Fruit fly (Drosophila melanogaster) whole organism, prepupa: Measurements from ENCODE around the gene to.
A peak's percentile ranks its signal among the peaks of the same experiment; 100 is the strongest.

Source experiments
- Blimp-1 ChIP-seq: fragments of 200-800 bp; sonication (Bioruptor generic); optimal IDR thresholded peaks from 3 replicates; lab custom pipeline; 2017; ENCODE audit warnings: missing biosample characterization, missing genetic modification characterization, mild to moderate bottlenecking, moderate library complexity, missing genetic modification reagents
- CG11294 ChIP-seq: fragments of 200-800 bp; sonication (Bioruptor generic); IDR thresholded peaks from 2 replicates; pipeline ENCODE4 v1.3.6; 2022; ENCODE audit warnings: missing biosample characterization, missing genetic modification characterization
- CG11902 ChIP-seq: fragments of 200-800 bp; sonication (Bioruptor generic); optimal IDR thresholded peaks from 3 replicates; lab custom pipeline; 2016; ENCODE audit warnings: missing biosample characterization, missing genetic modification characterization
- CG15336 ChIP-seq: fragments of 200-800 bp; sonication (Bioruptor generic); IDR thresholded peaks from 2 replicates; pipeline ENCODE4 v1.3.6; 2022; ENCODE audit warnings: missing biosample characterization, missing genetic modification characterization
- CG1621 ChIP-seq: fragments of 200-800 bp; sonication (Bioruptor generic); optimal IDR thresholded peaks from 3 replicates; lab custom pipeline; 2018; ENCODE audit warnings: missing biosample characterization, mild to moderate bottlenecking, missing genetic modification characterization
- CG16779 ChIP-seq: fragments of 200-800 bp; sonication (Bioruptor generic); optimal IDR thresholded peaks from 3 replicates; lab custom pipeline; 2017; ENCODE audit warnings: missing biosample characterization, mild to moderate bottlenecking, missing genetic modification characterization
- CG3032 ChIP-seq: fragments of 200-800 bp; optimal IDR thresholded peaks from 2 replicates; lab custom pipeline; 2019; ENCODE audit warnings: missing biosample characterization, mild to moderate bottlenecking, missing genetic modification characterization, moderate library complexity
- CG31627 ChIP-seq: fragments of 200-800 bp; sonication (Bioruptor generic); optimal IDR thresholded peaks from 3 replicates; lab custom pipeline; 2016; ENCODE audit warnings: missing biosample characterization, missing genetic modification characterization
- CG3919 ChIP-seq: fragments of 200-800 bp; sonication (Bioruptor generic); optimal IDR thresholded peaks from 3 replicates; lab custom pipeline; 2016; ENCODE audit warnings: missing biosample characterization, missing genetic modification characterization
- CG4318 ChIP-seq: fragments of 200-800 bp; sonication (Bioruptor generic); optimal IDR thresholded peaks from 3 replicates; lab custom pipeline; 2017; ENCODE audit warnings: missing biosample characterization, mild to moderate bottlenecking, missing genetic modification characterization
- CG6163 ChIP-seq: fragments of 200-800 bp; sonication (Bioruptor generic); IDR thresholded peaks from 3 replicates; pipeline ENCODE4 v1.3.6; 2022; ENCODE audit warnings: missing biosample characterization, missing genetic modification characterization
- CG6792 ChIP-seq: fragments of 200-800 bp; sonication (Bioruptor generic); optimal IDR thresholded peaks from 3 replicates; lab custom pipeline; 2016; ENCODE audit warnings: missing biosample characterization, missing genetic modification characterization
- CG6808 ChIP-seq: fragments of 200-800 bp; sonication (Bioruptor generic); optimal IDR thresholded peaks from 3 replicates; lab custom pipeline; 2017; ENCODE audit warnings: missing biosample characterization, missing genetic modification characterization, mild to moderate bottlenecking, moderate library complexity, missing genetic modification reagents
- CG6854 ChIP-seq: fragments of 200-800 bp; sonication (Bioruptor generic); optimal IDR thresholded peaks from 2 replicates; lab custom pipeline; 2017; ENCODE audit warnings: missing biosample characterization, mild to moderate bottlenecking, missing genetic modification characterization
- CG8119 ChIP-seq: fragments of 200-800 bp; sonication (Bioruptor generic); IDR thresholded peaks from 3 replicates; pipeline ENCODE4 v1.3.6; 2022; ENCODE audit warnings: missing biosample characterization, missing genetic modification characterization
- CG8319 ChIP-seq: fragments of 200-800 bp; sonication (Bioruptor generic); optimal IDR thresholded peaks from 3 replicates; lab custom pipeline; 2016; ENCODE audit warnings: missing biosample characterization, missing genetic modification characterization
- CG8632 ChIP-seq: fragments of 200-800 bp; sonication (Bioruptor generic); optimal IDR thresholded peaks from 3 replicates; lab custom pipeline; 2016; ENCODE audit warnings: missing biosample characterization, missing genetic modification characterization
- CG9139 ChIP-seq: fragments of 200-800 bp; sonication (Bioruptor generic); optimal IDR thresholded peaks from 3 replicates; lab custom pipeline; 2017; ENCODE audit warnings: missing biosample characterization, mild to moderate bottlenecking, missing genetic modification characterization
- Eip75B ChIP-seq: fragments of 200-800 bp; sonication (Bioruptor generic); optimal IDR thresholded peaks from 3 replicates; lab custom pipeline; 2016; ENCODE audit warnings: missing biosample characterization, missing genetic modification characterization
- Eip78C ChIP-seq: fragments of 200-800 bp; sonication (Bioruptor generic); peaks from one replicate; lab custom pipeline; 2016; ENCODE audit warnings: missing biosample characterization, missing genetic modification characterization
- Ets21C ChIP-seq: fragments of 200-800 bp; sonication (Bioruptor generic); optimal IDR thresholded peaks from 3 replicates; lab custom pipeline; 2016; ENCODE audit warnings: missing biosample characterization, missing genetic modification characterization
- Ets96B ChIP-seq: fragments of 200-800 bp; optimal IDR thresholded peaks from 2 replicates; lab custom pipeline; 2019; ENCODE audit warnings: missing biosample characterization, mild to moderate bottlenecking, missing genetic modification characterization, moderate library complexity
- Gug ChIP-seq: fragments of 200-800 bp; sonication (Bioruptor generic); IDR thresholded peaks from 2 replicates; pipeline ENCODE4 v1.3.6; 2022; ENCODE audit warnings: missing biosample characterization, missing genetic modification characterization
- Hr4 ChIP-seq: fragments of 200-800 bp; sonication (Bioruptor generic); optimal IDR thresholded peaks from 3 replicates; lab custom pipeline; 2016; ENCODE audit warnings: missing biosample characterization, missing genetic modification characterization
- Lpt ChIP-seq: fragments of 200-800 bp; sonication (Bioruptor generic); optimal IDR thresholded peaks from 3 replicates; lab custom pipeline; 2016; ENCODE audit warnings: missing biosample characterization, missing genetic modification characterization
- Met ChIP-seq: fragments of 200-800 bp; sonication (Bioruptor generic); optimal IDR thresholded peaks from 3 replicates; lab custom pipeline; 2016; ENCODE audit warnings: missing biosample characterization, missing genetic modification characterization
- OdsH ChIP-seq: fragments of 200-800 bp; sonication (Bioruptor generic); optimal IDR thresholded peaks from 3 replicates; lab custom pipeline; 2016; ENCODE audit warnings: missing biosample characterization, missing genetic modification characterization
- Sox14 ChIP-seq: fragments of 200-800 bp; sonication (Bioruptor generic); optimal IDR thresholded peaks from 3 replicates; lab custom pipeline; 2016; ENCODE audit warnings: missing biosample characterization, missing genetic modification characterization
- achi ChIP-seq: fragments of 200-800 bp; sonication (Bioruptor generic); optimal IDR thresholded peaks from 3 replicates; lab custom pipeline; 2016; ENCODE audit warnings: missing biosample characterization, missing genetic modification characterization
- acj6 ChIP-seq: fragments of 200-800 bp; sonication (Bioruptor generic); optimal IDR thresholded peaks from 3 replicates; lab custom pipeline; 2016; ENCODE audit warnings: missing biosample characterization, missing genetic modification characterization
- cyc ChIP-seq: fragments of 200-800 bp; sonication (Bioruptor generic); optimal IDR thresholded peaks from 3 replicates; lab custom pipeline; 2016; ENCODE audit warnings: missing biosample characterization, missing genetic modification characterization
- dac ChIP-seq: fragments of 200-800 bp; sonication (Bioruptor generic); optimal IDR thresholded peaks from 2 replicates; lab custom pipeline; 2017; ENCODE audit warnings: missing biosample characterization, mild to moderate bottlenecking, missing genetic modification characterization
- dsx ChIP-seq: fragments of 200-800 bp; optimal IDR thresholded peaks from 3 replicates; lab custom pipeline; 2019; ENCODE audit warnings: missing biosample characterization, mild to moderate bottlenecking, missing genetic modification characterization, moderate library complexity; ENCODE audit not compliant: poor library complexity, severe bottlenecking
- esn ChIP-seq: fragments of 200-800 bp; sonication (Bioruptor generic); optimal IDR thresholded peaks from 2 replicates; lab custom pipeline; 2016; ENCODE audit warnings: missing biosample characterization, mild to moderate bottlenecking, missing genetic modification characterization, moderate library complexity
- fd59A ChIP-seq: fragments of 200-800 bp; sonication (Bioruptor generic); optimal IDR thresholded peaks from 2 replicates; lab custom pipeline; 2017; ENCODE audit warnings: missing biosample characterization, mild to moderate bottlenecking, missing genetic modification characterization, missing genetic modification reagents
- fd85E ChIP-seq: fragments of 200-800 bp; sonication (Bioruptor generic); optimal IDR thresholded peaks from 3 replicates; lab custom pipeline; 2016; ENCODE audit warnings: missing biosample characterization, missing genetic modification characterization
- fkh ChIP-seq: fragments of 200-800 bp; sonication (Bioruptor generic); optimal IDR thresholded peaks from 3 replicates; lab custom pipeline; 2017; ENCODE audit warnings: missing biosample characterization, mild to moderate bottlenecking, missing genetic modification characterization, moderate library complexity
- lz ChIP-seq: fragments of 200-800 bp; sonication (Bioruptor generic); optimal IDR thresholded peaks from 3 replicates; lab custom pipeline; 2016; ENCODE audit warnings: missing biosample characterization, missing genetic modification characterization
- net ChIP-seq: fragments of 200-800 bp; sonication (Bioruptor generic); optimal IDR thresholded peaks from 3 replicates; lab custom pipeline; 2016; ENCODE audit warnings: missing biosample characterization, missing genetic modification characterization
- ss ChIP-seq, 2 experiments: fragments of 200-800 bp; sonication (Bioruptor generic); optimal IDR thresholded peaks; 2 replicates in 1 of 2; 3 replicates in 1 of 2; lab custom pipeline; 2017 to 2018; ENCODE audit warnings: mild to moderate bottlenecking in 2 of 2, missing biosample characterization in 2 of 2, missing genetic modification characterization in 2 of 2, moderate library complexity in 1 of 2
- svp ChIP-seq: fragments of 200-800 bp; sonication (Bioruptor generic); peaks from one replicate; lab custom pipeline; 2016; ENCODE audit warnings: missing biosample characterization, missing genetic modification characterization
- topi ChIP-seq: fragments of 200-800 bp; sonication (Bioruptor generic); optimal IDR thresholded peaks from 3 replicates; lab custom pipeline; 2016; ENCODE audit warnings: missing biosample characterization, missing genetic modification characterization
- vri ChIP-seq: fragments of 200-800 bp; sonication (Bioruptor generic); optimal IDR thresholded peaks from 3 replicates; lab custom pipeline; 2016; ENCODE audit warnings: missing biosample characterization, mild to moderate bottlenecking, missing genetic modification characterization

The to gene

DNA sequence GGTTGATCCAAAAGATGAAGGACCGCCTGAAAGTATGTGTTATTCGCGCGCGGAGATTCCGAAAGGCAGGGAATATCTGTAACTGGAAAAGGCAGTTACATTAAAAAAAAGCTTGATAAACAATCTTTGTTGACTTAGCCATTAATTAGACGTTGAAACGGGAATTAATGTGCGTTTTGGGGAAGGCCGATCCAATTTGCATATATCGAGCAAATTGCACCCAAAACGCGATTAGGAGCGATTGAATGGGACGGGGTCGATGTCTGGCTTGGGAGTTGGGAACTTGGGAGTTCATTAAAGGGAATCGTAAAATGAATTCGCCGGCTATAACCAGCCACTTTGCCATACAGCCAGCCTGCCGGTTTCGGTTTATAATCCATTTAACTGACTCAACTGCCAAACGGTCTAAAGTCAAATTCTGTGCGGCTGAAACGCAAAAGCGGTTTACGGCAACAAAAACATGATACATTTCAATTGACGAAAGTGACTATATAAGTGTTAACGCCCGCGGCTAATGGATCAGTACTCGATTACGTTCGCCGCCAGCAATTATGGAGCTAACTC is 1.6 kb downstream of the to start, which contains the start of gene CG11854:
Gene CG11854 (plus strand): TSS at position 514 of the 564 bp plus-strand sequence.
- TF ChIP-seq Eip75B: no peak
- TF ChIP-seq CG3032 (tag; lab: Kevin White, UChicago): no peak
- no peak for TF ChIP-seq esn (GFP tag; lab: Kevin White, UChicago)
- no peak for TF ChIP-seq CG8319 (GFP tag; lab: Kevin White, UChicago)
- TF ChIP-seq fd59A (GFP tag; lab: Kevin White, UChicago): no peak
- no peak for TF ChIP-seq vri (GFP tag; lab: Kevin White, UChicago)
- TF ChIP-seq CG6808 (GFP tag; lab: Kevin White, UChicago): no peak
- no peak for TF ChIP-seq Ets21C (GFP tag; lab: Kevin White, UChicago)
- TF ChIP-seq fd85E (GFP tag; lab: Kevin White, UChicago): no peak
- TF ChIP-seq ss (GFP tag; optimal IDR thresholded peaks at IDR 0.05; lab: Kevin White, UChicago): no peak
- TF ChIP-seq Met (GFP tag; lab: Kevin White, UChicago): no peak
- no peak for TF ChIP-seq net
- no peak for TF ChIP-seq cyc (GFP tag; lab: Kevin White, UChicago)
- TF ChIP-seq CG11294: no peak
- TF ChIP-seq, all 60 proteins: peak for 0

DNA sequence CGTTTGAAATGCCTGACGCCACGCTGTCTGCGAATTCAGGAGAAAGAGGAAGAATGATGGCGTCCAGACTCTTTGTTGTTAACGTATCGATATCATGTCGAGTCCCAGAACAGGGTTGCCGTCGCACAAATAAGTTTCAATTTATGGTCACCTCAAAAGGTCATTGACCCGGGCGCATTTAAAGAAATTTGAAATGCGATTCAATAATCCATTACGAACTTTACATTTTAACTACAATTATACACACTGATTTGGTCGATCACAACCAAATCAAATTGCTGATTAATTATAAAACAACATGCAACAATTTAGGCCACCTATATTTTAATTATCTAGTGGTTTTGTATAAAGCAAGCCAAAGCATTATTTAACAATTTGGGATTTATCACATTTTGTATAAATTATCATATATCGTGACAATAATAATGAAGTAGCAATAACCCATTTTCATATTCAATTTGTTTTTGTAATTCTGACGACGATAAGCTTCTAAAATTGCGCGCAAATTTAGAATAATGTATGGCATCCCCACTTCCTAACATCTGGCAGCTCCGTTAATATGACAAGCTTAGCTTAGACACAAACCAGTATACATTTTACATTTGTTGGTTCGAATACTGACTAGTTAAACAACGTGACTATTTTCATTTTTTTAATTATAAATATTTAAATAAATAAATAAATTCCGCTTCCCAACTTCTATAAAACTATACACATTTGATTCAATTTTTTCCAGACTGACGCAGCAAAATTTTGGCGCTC is 5.3 kb downstream of the to start, which contains the start of gene bam:
Gene bam (minus strand): TSS at position 58 of the 762 bp plus-strand sequence.
- TF ChIP-seq Ets96B (tag; lab: Kevin White, UChicago) (no peak), fkh (peak; percentile 11), CG31627 (GFP tag; lab: Kevin White, UChicago) (no peak), CG8119 (GFP tag; lab: Robert Waterston, UW) (no peak), svp (GFP tag; lab: Kevin White, UChicago) (peak; percentile 75), Gug (GFP tag; lab: Robert Waterston, UW) (no peak)

DNA sequence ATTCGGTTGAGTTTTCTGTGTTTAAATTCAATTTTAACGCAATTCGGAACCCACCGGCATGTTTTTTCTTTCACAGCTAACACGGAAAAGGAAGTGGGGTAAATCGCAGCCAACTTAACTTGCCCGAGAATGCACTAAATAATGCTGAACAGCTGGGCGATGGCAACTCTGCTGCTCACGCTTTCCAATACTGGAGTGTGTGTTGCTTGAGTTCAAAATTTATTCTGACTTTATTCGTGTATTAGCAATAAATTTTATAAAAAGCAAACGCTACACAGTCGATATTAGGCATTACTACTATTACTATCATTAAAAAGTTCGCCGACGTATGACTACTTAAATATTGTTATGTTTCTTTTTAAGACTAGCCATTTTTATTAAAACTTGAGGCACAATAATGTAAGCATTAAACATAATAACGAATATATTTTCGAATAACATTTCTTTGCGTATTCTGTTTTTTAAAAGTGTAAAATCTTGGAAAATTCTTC is 7.4 kb downstream of the to start, which contains the start of the genes RpS27 and Nup37:
Gene RpS27 (minus strand): TSS at position 136 of the 491 bp plus-strand sequence.
Gene Nup37 (plus strand): TSS at position 280 of the 491 bp plus-strand sequence.
- peak; percentile 90 for TF ChIP-seq Blimp-1 (GFP tag; lab: Kevin White, UChicago)
- TF ChIP-seq fd85E (GFP tag; lab: Kevin White, UChicago): peak; percentile 89
- no peak for TF ChIP-seq CG4318
- TF ChIP-seq lz: peak; percentile 98
- peak; percentile 91 for TF ChIP-seq Sox14 (GFP tag; lab: Kevin White, UChicago)
- TF ChIP-seq net: peak; percentile 96
- TF ChIP-seq ss (GFP tag; optimal IDR thresholded peaks at IDR 0.05; lab: Kevin White, UChicago): peak; percentile 85 to 93
- peak; percentile 96 for TF ChIP-seq CG6163 (GFP tag; lab: Robert Waterston, UW)
- peak; percentile 70 for TF ChIP-seq Ets96B (tag; lab: Kevin White, UChicago)
- peak; percentile 89 for TF ChIP-seq CG8632
- peak; percentile 74 for TF ChIP-seq dsx (GFP tag; lab: Kevin White, UChicago)
- TF ChIP-seq CG3032 (tag; lab: Kevin White, UChicago): peak; percentile 88
- TF ChIP-seq CG31627 (GFP tag; lab: Kevin White, UChicago): peak; percentile 97
- TF ChIP-seq CG1621 (tag; lab: Kevin White, UChicago): peak; percentile 90
- peak; percentile 95 for TF ChIP-seq CG8319 (GFP tag; lab: Kevin White, UChicago)
- TF ChIP-seq Eip78C (GFP tag; lab: Kevin White, UChicago): peak; percentile 97
- peak; percentile 94 for TF ChIP-seq CG16779 (tag; lab: Kevin White, UChicago)
- TF ChIP-seq acj6: peak; percentile 92
- peak; percentile 91 for TF ChIP-seq CG6792 (GFP tag; lab: Kevin White, UChicago)
- TF ChIP-seq dac (GFP tag; lab: Kevin White, UChicago): peak; percentile 91
- TF ChIP-seq svp (GFP tag; lab: Kevin White, UChicago): no peak
- no peak for TF ChIP-seq Hr4
- peak; percentile 96 for TF ChIP-seq Eip75B
- TF ChIP-seq fd59A (GFP tag; lab: Kevin White, UChicago): peak; percentile 90
- TF ChIP-seq CG6854 (GFP tag; lab: Kevin White, UChicago): peak; percentile 98
- TF ChIP-seq CG6808 (GFP tag; lab: Kevin White, UChicago): peak; percentile 90
- peak; percentile 92 for TF ChIP-seq OdsH (GFP tag; lab: Kevin White, UChicago)
- TF ChIP-seq achi (GFP tag; lab: Kevin White, UChicago): peak; percentile 93
- no peak for TF ChIP-seq Lpt (GFP tag; lab: Kevin White, UChicago)
- TF ChIP-seq CG15336 (GFP tag; lab: Robert Waterston, UW): 0 out of 2 replicates have a peak, but pooled peaks have one; percentile 24
- peak; percentile 98 for TF ChIP-seq CG3919 (GFP tag; lab: Kevin White, UChicago)
- TF ChIP-seq fkh: peak; percentile 94
- peak; percentile 95 for TF ChIP-seq topi
- peak; percentile 93 for TF ChIP-seq CG11902 (GFP tag; lab: Kevin White, UChicago)
- TF ChIP-seq CG9139 (GFP tag; lab: Kevin White, UChicago): peak; percentile 94
